Fruit fly (Drosophila melanogaster): ENCODE results near the gene CG11537.

The CG11537 gene

dm6 chr3L:3157651-3158050 lies 14.4 kb upstream of the CG11537 start:
- TF ChIP-seq dan (GFP tag; IDR thresholded peaks at IDR 0.05) (no peak), CG10147 (GFP tag; optimal IDR thresholded peaks at IDR 0.05) (no peak), ac (GFP tag; optimal IDR thresholded peaks at IDR 0.05) (no peak), Dip2 (GFP tag; IDR thresholded peaks at IDR 0.05) (no peak)

- TF ChIP-seq CG9437 (GFP tag; optimal IDR thresholded peaks at IDR 0.05) (no peak), Scr (GFP tag; IDR thresholded peaks at IDR 0.05; ENCODE audit: partially characterized antibody) (no peak), peb (GFP tag; IDR thresholded peaks at IDR 0.05) (no peak), Tbp (GFP tag; optimal IDR thresholded peaks at IDR 0.05) (no peak), crp (GFP tag; optimal IDR thresholded peaks at IDR 0.05) (no peak), dan (GFP tag; IDR thresholded peaks at IDR 0.05) (no peak), so (GFP tag; IDR thresholded peaks at IDR 0.05) (no peak), odd (GFP tag; optimal IDR thresholded peaks at IDR 0.05) (no peak), CG4707 (GFP tag; optimal IDR thresholded peaks at IDR 0.05) (no peak), da (GFP tag; optimal IDR thresholded peaks at IDR 0.05) (no peak), CG42726 (GFP tag; IDR thresholded peaks at IDR 0.05; ENCODE audit: partially characterized antibody) (0 out of 2 replicates have a peak, but pooled peaks have one; percentile 21), CG8478 (optimal IDR thresholded peaks at IDR 0.05) (no peak), chn (GFP tag; optimal IDR thresholded peaks at IDR 0.05) (no peak), CG15601 (tag; optimal IDR thresholded peaks at IDR 0.05) (no peak), Ets65A (GFP tag) (peak; percentile 86), Usf (GFP tag; optimal IDR thresholded peaks at IDR 0.05) (no peak), CG5953 (GFP tag; IDR thresholded peaks at IDR 0.05) (0 out of 2 replicates have a peak, but pooled peaks have one; percentile 4), CG12104 (GFP tag; optimal IDR thresholded peaks at IDR 0.05) (no peak), Hr78 (GFP tag; optimal IDR thresholded peaks at IDR 0.05) (no peak), CG11456 (GFP tag; IDR thresholded peaks at IDR 0.05) (no peak), CG12071 (GFP tag; optimal IDR thresholded peaks at IDR 0.05) (no peak), Sox102F (GFP tag; optimal IDR thresholded peaks at IDR 0.05) (no peak), Dfd (GFP tag; optimal IDR thresholded peaks at IDR 0.05) (peak in 1 of 2 experiments; percentile 91), CG6272 (GFP tag; IDR thresholded peaks at IDR 0.05) (no peak), CG18011 (GFP tag; optimal IDR thresholded peaks at IDR 0.05) (no peak), CG17186 (GFP tag; optimal IDR thresholded peaks at IDR 0.05) (no peak), CG10654 (GFP tag; optimal IDR thresholded peaks at IDR 0.05) (no peak), sima (GFP tag; optimal IDR thresholded peaks at IDR 0.05) (no peak), CG17912 (GFP tag; optimal IDR thresholded peaks at IDR 0.05) (no peak), Meics (GFP tag; optimal IDR thresholded peaks at IDR 0.05) (no peak), CG14860 (GFP tag; IDR thresholded peaks at IDR 0.05; ENCODE audit: partially characterized antibody) (no peak), sob (GFP tag; IDR thresholded peaks at IDR 0.05) (0 out of 2 replicates have a peak, but pooled peaks have one; percentile 29), scrt (GFP tag; optimal IDR thresholded peaks at IDR 0.05) (no peak), Sry-δ (GFP tag; optimal IDR thresholded peaks at IDR 0.05) (no peak), Med (GFP tag) (peak; percentile 53)
These were observed 7.1 kb upstream of the CG11537 start for dm6 chr3L:3150376-3150775.

dm6 chr3L:3149060-3149872 lies 6.0 kb upstream of the CG11537 start:
- peak; percentile 93 for TF ChIP-seq Deaf1 (tag; optimal IDR thresholded peaks at IDR 0.05)
- TF ChIP-seq CG6791 (GFP tag; IDR thresholded peaks at IDR 0.05; ENCODE audit: partially characterized antibody) = no peak
- no peak for TF ChIP-seq CG12071 (GFP tag; optimal IDR thresholded peaks at IDR 0.05)
- no peak for TF ChIP-seq HLH3B (GFP tag; IDR thresholded peaks at IDR 0.05)
- peak; percentile 84 for TF ChIP-seq Adf1 (GFP tag; IDR thresholded peaks at IDR 0.05)
- peak; percentile 18 for TF ChIP-seq CG6813 (GFP tag; optimal IDR thresholded peaks at IDR 0.05)
- peak; percentile 99 for TF ChIP-seq sug (tag; optimal IDR thresholded peaks at IDR 0.05)
- peak; percentile 23 for TF ChIP-seq CG17912 (GFP tag; optimal IDR thresholded peaks at IDR 0.05)
- no peak for TF ChIP-seq kni (GFP tag; optimal IDR thresholded peaks at IDR 0.05)
- no peak for TF ChIP-seq CoRest (tag; optimal IDR thresholded peaks at IDR 0.05)
- peak; percentile 10 for TF ChIP-seq ewg (GFP tag; optimal IDR thresholded peaks at IDR 0.05)
- no peak for TF ChIP-seq PHDP (tag; optimal IDR thresholded peaks at IDR 0.05)
- peak; percentile 30 for TF ChIP-seq pfk (GFP tag; optimal IDR thresholded peaks at IDR 0.05)

All from whole organism, embryonic.